Fruit fly (Drosophila melanogaster) whole organism, embryonic: ENCODE measurements around the gene CG15429.

Source experiments
- Ada2b ChIP-seq: fragments of 200-800 bp; sonication (Bioruptor generic); IDR thresholded peaks from 2 replicates; pipeline ENCODE4 v1.3.6; 2022; ENCODE audit warnings: missing biosample characterization, missing genetic modification characterization
- B-H1 ChIP-seq: fragments of 200-800 bp; sonication (Bioruptor generic); IDR thresholded peaks from 3 replicates; pipeline ENCODE4 v1.3.6; 2022; ENCODE audit warnings: missing biosample characterization, missing genetic modification characterization
- CG10654 ChIP-seq: fragments of 200-800 bp; sonication (Bioruptor generic); optimal IDR thresholded peaks from 2 replicates; lab custom pipeline; 2016; ENCODE audit warnings: missing biosample characterization, missing genetic modification characterization
- CG11093 ChIP-seq: fragments of 200-800 bp; sonication (Bioruptor generic); IDR thresholded peaks from 3 replicates; pipeline ENCODE4 v1.3.6; 2022; ENCODE audit warnings: missing biosample characterization, missing genetic modification characterization
- CG11456 ChIP-seq: fragments of 200-800 bp; sonication (Bioruptor generic); IDR thresholded peaks from 3 replicates; pipeline ENCODE4 v1.3.6; 2022; ENCODE audit warnings: missing biosample characterization, missing genetic modification characterization
- CG12942 ChIP-seq: fragments of 200-800 bp; sonication (Bioruptor generic); optimal IDR thresholded peaks from 3 replicates; lab custom pipeline; 2016; ENCODE audit warnings: missing biosample characterization, missing genetic modification characterization
- CG15073 ChIP-seq: fragments of 200-800 bp; sonication (Bioruptor generic); optimal IDR thresholded peaks from 2 replicates; lab custom pipeline; 2016; ENCODE audit warnings: missing biosample characterization, missing genetic modification characterization
- CG17612 ChIP-seq: fragments of 200-800 bp; sonication (Bioruptor generic); IDR thresholded peaks from 2 replicates; pipeline ENCODE4 v1.3.6; 2022; ENCODE audit warnings: missing biosample characterization, missing genetic modification characterization
- CG2116 ChIP-seq: fragments of 200-800 bp; sonication (Bioruptor generic); optimal IDR thresholded peaks from 3 replicates; lab custom pipeline; 2018; ENCODE audit warnings: missing biosample characterization, mild to moderate bottlenecking, missing genetic modification characterization
- CG32772 ChIP-seq: fragments of 200-800 bp; sonication (Bioruptor generic); IDR thresholded peaks from 2 replicates; pipeline ENCODE4 v1.3.6; 2022; ENCODE audit warnings: missing biosample characterization, missing genetic modification characterization
- CG3838 ChIP-seq: fragments of 200-800 bp; sonication (Bioruptor generic); optimal IDR thresholded peaks from 3 replicates; lab custom pipeline; 2016; ENCODE audit warnings: missing biosample characterization, missing genetic modification characterization
- CG7928 ChIP-seq: fragments of 200-800 bp; sonication (Bioruptor generic); optimal IDR thresholded peaks from 2 replicates; lab custom pipeline; 2017; ENCODE audit warnings: missing biosample characterization, mild to moderate bottlenecking, missing genetic modification characterization
- CG8290 ChIP-seq, 3 experiments: fragments of 200-800 bp; sonication (Bioruptor generic); optimal IDR thresholded peaks; 2 replicates each; lab custom pipeline; 2016 to 2019; ENCODE audit warnings: missing biosample characterization in 3 of 3, missing genetic modification characterization in 3 of 3, mild to moderate bottlenecking in 2 of 3, moderate library complexity in 1 of 3
- CG9437 ChIP-seq: fragments of 200-800 bp; sonication (Bioruptor generic); optimal IDR thresholded peaks from 2 replicates; lab custom pipeline; 2018; ENCODE audit warnings: missing biosample characterization, mild to moderate bottlenecking, missing genetic modification characterization
- CG9876 ChIP-seq: fragments of 200-800 bp; sonication (Bioruptor generic); optimal IDR thresholded peaks from 2 replicates; lab custom pipeline; 2016; ENCODE audit warnings: missing biosample characterization, missing genetic modification characterization
- Dad ChIP-seq: fragments of 200-800 bp; sonication (Bioruptor generic); optimal IDR thresholded peaks from 3 replicates; lab custom pipeline; 2016; ENCODE audit warnings: missing biosample characterization, missing genetic modification characterization
- Deaf1 ChIP-seq: fragments of 200-800 bp; optimal IDR thresholded peaks from 3 replicates; lab custom pipeline; 2019; ENCODE audit warnings: missing biosample characterization, mild to moderate bottlenecking, missing genetic modification characterization, moderate library complexity
- Doc3 ChIP-seq: fragments of 200-800 bp; sonication (Bioruptor generic); IDR thresholded peaks from 3 replicates; pipeline ENCODE4 v1.3.6; 2022; ENCODE audit warnings: missing biosample characterization, missing genetic modification characterization; ENCODE audit not compliant: partially characterized antibody
- Drgx ChIP-seq: fragments of 200-800 bp; sonication (Bioruptor generic); IDR thresholded peaks from 2 replicates; pipeline ENCODE4 v1.3.6; 2022; ENCODE audit warnings: missing biosample characterization, missing genetic modification characterization
- Fer1 ChIP-seq: fragments of 200-800 bp; sonication (Bioruptor generic); optimal IDR thresholded peaks from 2 replicates; lab custom pipeline; 2017; ENCODE audit warnings: missing biosample characterization, mild to moderate bottlenecking, missing genetic modification characterization
- NK7.1 ChIP-seq: fragments of 200-800 bp; sonication (Bioruptor generic); optimal IDR thresholded peaks from 3 replicates; lab custom pipeline; 2016; ENCODE audit warnings: missing biosample characterization, missing genetic modification characterization
- Ptx1 ChIP-seq: fragments of 200-800 bp; sonication (Bioruptor generic); IDR thresholded peaks from 2 replicates; pipeline ENCODE4 v1.3.6; 2022; ENCODE audit warnings: missing biosample characterization, missing genetic modification characterization
- Sox102F ChIP-seq: fragments of 200-800 bp; sonication (Bioruptor generic); optimal IDR thresholded peaks from 2 replicates; lab custom pipeline; 2018; ENCODE audit warnings: missing biosample characterization, mild to moderate bottlenecking, missing genetic modification characterization, moderate library complexity
- Spps ChIP-seq: fragments of 200-800 bp; sonication (Bioruptor generic); optimal IDR thresholded peaks from 2 replicates; lab custom pipeline; 2018; ENCODE audit warnings: missing biosample characterization, mild to moderate bottlenecking, missing genetic modification characterization
- TFAM ChIP-seq: fragments of 200-800 bp; sonication (Bioruptor generic); optimal IDR thresholded peaks from 2 replicates; lab custom pipeline; 2017; ENCODE audit warnings: missing biosample characterization, missing genetic modification characterization, inconsistent platforms
- ab ChIP-seq: fragments of 200-800 bp; sonication (Bioruptor generic); optimal IDR thresholded peaks from 2 replicates; lab custom pipeline; 2016; ENCODE audit warnings: missing biosample characterization, missing genetic modification characterization
- abd-A ChIP-seq: fragments of 200-800 bp; sonication (Bioruptor generic); optimal IDR thresholded peaks from 3 replicates; lab custom pipeline; 2019; ENCODE audit warnings: missing biosample characterization, mild to moderate bottlenecking, missing genetic modification characterization, moderate library complexity
- ato ChIP-seq: fragments of 200-800 bp; sonication (Bioruptor generic); IDR thresholded peaks from 2 replicates; pipeline ENCODE4 v1.3.6; 2022; ENCODE audit warnings: missing biosample characterization, missing genetic modification characterization; ENCODE audit not compliant: partially characterized antibody
- br ChIP-seq: fragments of >200 bp; optimal IDR thresholded peaks from 2 replicates; lab custom pipeline; 2017
- cg ChIP-seq: fragments of 200-800 bp; sonication (Bioruptor generic); optimal IDR thresholded peaks from 3 replicates; lab custom pipeline; 2019; ENCODE audit warnings: missing biosample characterization, mild to moderate bottlenecking, missing genetic modification characterization, moderate library complexity
- chinmo ChIP-seq: fragments of 200-800 bp; sonication (Bioruptor generic); IDR thresholded peaks from 4 replicates; pipeline ENCODE4 v1.3.6; 2022; ENCODE audit warnings: missing biosample characterization, missing genetic modification characterization; ENCODE audit not compliant: partially characterized antibody
- ewg ChIP-seq: fragments of 200-800 bp; sonication (Bioruptor generic); optimal IDR thresholded peaks from 3 replicates; lab custom pipeline; 2017; ENCODE audit warnings: mild to moderate bottlenecking, missing biosample characterization, missing genetic modification reagents, missing genetic modification characterization
- gt ChIP-seq: fragments of 200-800 bp; sonication (Bioruptor generic); IDR thresholded peaks from 2 replicates; pipeline ENCODE4 v1.3.6; 2022; ENCODE audit warnings: missing biosample characterization, missing genetic modification characterization
- h ChIP-seq: fragments of >200 bp; optimal IDR thresholded peaks from 2 replicates; lab custom pipeline; 2017
- lab ChIP-seq: fragments of 200-800 bp; sonication (Bioruptor generic); optimal IDR thresholded peaks from 3 replicates; lab custom pipeline; 2017; ENCODE audit warnings: missing biosample characterization, missing genetic modification characterization, mild to moderate bottlenecking, moderate library complexity, missing genetic modification reagents
- lbe ChIP-seq: fragments of 200-800 bp; sonication (Bioruptor generic); optimal IDR thresholded peaks from 2 replicates; lab custom pipeline; 2016; ENCODE audit warnings: missing biosample characterization, mild to moderate bottlenecking, missing genetic modification characterization
- mld ChIP-seq: fragments of 200-800 bp; sonication (Bioruptor generic); IDR thresholded peaks from 3 replicates; pipeline ENCODE4 v1.3.6; 2022; ENCODE audit warnings: missing biosample characterization, missing genetic modification characterization; ENCODE audit not compliant: partially characterized antibody
- pzg ChIP-seq: fragments of 200-800 bp; sonication (Bioruptor generic); optimal IDR thresholded peaks from 3 replicates; lab custom pipeline; 2018; ENCODE audit warnings: missing biosample characterization, mild to moderate bottlenecking, missing genetic modification characterization, moderate library complexity
- ro ChIP-seq: fragments of 200-800 bp; sonication (Bioruptor generic); IDR thresholded peaks from 2 replicates; pipeline ENCODE4 v1.3.6; 2022; ENCODE audit warnings: missing biosample characterization, missing genetic modification characterization
- row ChIP-seq: fragments of 200-800 bp; sonication (Bioruptor generic); IDR thresholded peaks from 3 replicates; pipeline ENCODE4 v1.3.6; 2022; ENCODE audit warnings: missing biosample characterization, missing genetic modification characterization
- schlank ChIP-seq: fragments of 200-800 bp; sonication (Bioruptor generic); optimal IDR thresholded peaks from 2 replicates; lab custom pipeline; 2018; ENCODE audit warnings: missing biosample characterization, mild to moderate bottlenecking, missing genetic modification characterization
- sens ChIP-seq: fragments of 200-800 bp; sonication (Bioruptor generic); peaks from one replicate; lab custom pipeline; 2016; ENCODE audit warnings: missing biosample characterization, missing genetic modification characterization
- sisA ChIP-seq: fragments of 200-800 bp; sonication (Bioruptor generic); IDR thresholded peaks from 2 replicates; pipeline ENCODE4 v1.3.6; 2022; ENCODE audit warnings: missing biosample characterization, missing genetic modification characterization
- sob ChIP-seq: fragments of 200-800 bp; sonication (Bioruptor generic); IDR thresholded peaks from 2 replicates; pipeline ENCODE4 v1.3.6; 2022; ENCODE audit warnings: missing biosample characterization, missing genetic modification characterization
- stwl ChIP-seq: fragments of 200-800 bp; sonication (Bioruptor generic); optimal IDR thresholded peaks from 3 replicates; lab custom pipeline; 2018; ENCODE audit warnings: missing biosample characterization, mild to moderate bottlenecking, missing genetic modification characterization, moderate library complexity
- twi ChIP-seq: fragments of 200-800 bp; optimal IDR thresholded peaks from 2 replicates; lab custom pipeline; 2019; ENCODE audit warnings: missing biosample characterization, mild to moderate bottlenecking, missing genetic modification characterization, moderate library complexity
- z ChIP-seq: fragments of 200-800 bp; sonication (Bioruptor generic); IDR thresholded peaks from 3 replicates; pipeline ENCODE4 v1.3.6; 2022; ENCODE audit warnings: missing biosample characterization, missing genetic modification characterization
- zen ChIP-seq: fragments of 200-800 bp; sonication (Bioruptor generic); optimal IDR thresholded peaks from 3 replicates; lab custom pipeline; 2018; ENCODE audit warnings: missing biosample characterization, mild to moderate bottlenecking, missing genetic modification characterization, moderate library complexity

CG15429 gene

dm6 chr2L:4352675-4353074 is at the start of gene CG15429:
Gene CG15429, plus strand, starts transcription at chr2L:4352975.
- TF ChIP-seq ewg (GFP tag; lab: Kevin White, UChicago) (no peak), sens (GFP tag; lab: Kevin White, UChicago) (peak; percentile 55), zen (peak; percentile 29)

dm6 chr2L:4310028-4310658 is 42.6 kb upstream of the CG15429 start:
- 0 out of 2 replicates have a peak, but pooled peaks have one; percentile 21 for TF ChIP-seq sob (GFP tag; lab: Robert Waterston, UW)
- no peak for TF ChIP-seq CG9876 (GFP tag; lab: Kevin White, UChicago)
- no peak for TF ChIP-seq z (GFP tag; lab: Robert Waterston, UW)
- TF ChIP-seq mld (GFP tag; lab: Robert Waterston, UW): no peak
- TF ChIP-seq cg (GFP tag; lab: Kevin White, UChicago): peak; percentile 39
- TF ChIP-seq row (GFP tag; lab: Robert Waterston, UW): peak; percentile 26; the same call in 1 of the 3 replicates
- no peak for TF ChIP-seq B-H1 (GFP tag; lab: Robert Waterston, UW)
- TF ChIP-seq lbe: no peak
- no peak for TF ChIP-seq Ada2b (GFP tag; lab: Robert Waterston, UW)
- TF ChIP-seq CG9437: no peak
- TF ChIP-seq Spps: no peak
- 0 out of 2 replicates have a peak, but pooled peaks have one; percentile 8 for TF ChIP-seq gt (GFP tag; lab: Robert Waterston, UW)
- TF ChIP-seq Ptx1 (GFP tag; lab: Robert Waterston, UW): no peak
- no peak for TF ChIP-seq Dad (GFP tag; lab: Kevin White, UChicago)
- no peak for TF ChIP-seq Fer1 (GFP tag; lab: Kevin White, UChicago)
- TF ChIP-seq h: no peak
- TF ChIP-seq Doc3 (GFP tag; lab: Robert Waterston, UW): no peak
- TF ChIP-seq ewg (GFP tag; lab: Kevin White, UChicago): peak; percentile 74
- TF ChIP-seq CG15073 (GFP tag; lab: Kevin White, UChicago): no peak
- no peak for TF ChIP-seq CG10654
- TF ChIP-seq ab (GFP tag; lab: Kevin White, UChicago): no peak
- peak; percentile 23 for TF ChIP-seq CG7928 (GFP tag; lab: Kevin White, UChicago)
- TF ChIP-seq schlank (tag; lab: Kevin White, UChicago): no peak
- TF ChIP-seq CG3838 (GFP tag; lab: Kevin White, UChicago): no peak
- TF ChIP-seq abd-A: peak; percentile 91
- peak; percentile 10 for TF ChIP-seq CG2116
- 0 out of 4 replicates have a peak, but pooled peaks have one; percentile 20 for TF ChIP-seq chinmo
- TF ChIP-seq zen: no peak
- TF ChIP-seq lab (GFP tag; lab: Kevin White, UChicago): no peak

dm6 chr2L:4317910-4318309 is 34.9 kb upstream of the CG15429 start:
- TF ChIP-seq TFAM (no peak), NK7.1 (GFP tag; lab: Kevin White, UChicago) (no peak), CG17612 (peak; percentile 70; the same call in 1 of the 2 replicates), CG8290 (GFP tag; optimal IDR thresholded peaks at IDR 0.05; lab: Kevin White, UChicago) (peak; percentile 98), CG8290 (tag; optimal IDR thresholded peaks at IDR 0.05; lab: Kevin White, UChicago) (peak in 1 of 2 experiments; percentile 92)

- TF ChIP-seq pzg (GFP tag; lab: Kevin White, UChicago) (no peak), Deaf1 (peak; percentile 57), ato (no peak), CG11093 (no peak), stwl (tag; lab: Kevin White, UChicago) (no peak), br (lab: Kevin White, UChicago) (no peak), twi (tag; lab: Kevin White, UChicago) (no peak), CG32772 (GFP tag; lab: Robert Waterston, UW) (0 out of 2 replicates have a peak, but pooled peaks have one; percentile 13), CG9876 (GFP tag; lab: Kevin White, UChicago) (no peak), Sox102F (GFP tag; lab: Kevin White, UChicago) (peak; percentile 3), CG12942 (GFP tag; lab: Kevin White, UChicago) (no peak), ro (GFP tag; lab: Robert Waterston, UW) (no peak), CG11456 (GFP tag; lab: Robert Waterston, UW) (no peak), sisA (no peak), Drgx (peak; percentile 31; the same call in 1 of the 2 replicates)
Observed at dm6 chr2L:4324254-4324653, 28.5 kb upstream of the CG15429 start, which contains the start of gene bdl. Gene bdl, plus strand, starts transcription at chr2L:4324554.
